Fruit fly (Drosophila melanogaster) whole organism, embryonic: Measurements from ENCODE around the gene wda.

Source experiments
- ATbp ChIP-seq: fragments of 200-800 bp; sonication (Bioruptor generic); optimal IDR thresholded peaks from 2 replicates; lab custom pipeline; 2017; ENCODE audit warnings: missing biosample characterization, mild to moderate bottlenecking, missing genetic modification characterization, missing genetic modification reagents
- Asciz ChIP-seq: fragments of 200-800 bp; sonication (Bioruptor generic); optimal IDR thresholded peaks from 2 replicates; lab custom pipeline; 2017; ENCODE audit warnings: missing biosample characterization, mild to moderate bottlenecking, missing genetic modification characterization, missing genetic modification reagents
- Atf-2 ChIP-seq: fragments of 200-800 bp; sonication (Bioruptor generic); optimal IDR thresholded peaks from 2 replicates; lab custom pipeline; 2016; ENCODE audit warnings: missing biosample characterization, missing genetic modification characterization
- Bgb ChIP-seq: fragments of 200-800 bp; sonication (Bioruptor generic); IDR thresholded peaks from 2 replicates; pipeline ENCODE4 v1.3.6; 2022; ENCODE audit warnings: missing biosample characterization, missing genetic modification characterization; ENCODE audit not compliant: partially characterized antibody
- CG10147 ChIP-seq: fragments of 200-800 bp; sonication (Bioruptor generic); optimal IDR thresholded peaks from 2 replicates; lab custom pipeline; 2019; ENCODE audit warnings: missing biosample characterization, mild to moderate bottlenecking, missing genetic modification characterization, moderate library complexity
- CG10565 ChIP-seq: fragments of 200-800 bp; sonication (Bioruptor generic); optimal IDR thresholded peaks from 3 replicates; lab custom pipeline; 2016; ENCODE audit warnings: missing biosample characterization, mild to moderate bottlenecking, missing genetic modification characterization
- CG10979 ChIP-seq: fragments of 200-800 bp; sonication (Bioruptor generic); optimal IDR thresholded peaks from 2 replicates; lab custom pipeline; 2018; ENCODE audit warnings: missing biosample characterization, mild to moderate bottlenecking, missing genetic modification characterization, moderate library complexity
- CG12071 ChIP-seq: fragments of 200-800 bp; sonication (Bioruptor generic); optimal IDR thresholded peaks from 3 replicates; lab custom pipeline; 2018; ENCODE audit warnings: missing biosample characterization, mild to moderate bottlenecking, missing genetic modification characterization
- CG12155 ChIP-seq: fragments of 200-800 bp; sonication (Bioruptor generic); optimal IDR thresholded peaks from 3 replicates; lab custom pipeline; 2016; ENCODE audit warnings: missing biosample characterization, missing genetic modification characterization
- CG12391 ChIP-seq: fragments of 200-800 bp; sonication (Bioruptor generic); optimal IDR thresholded peaks from 3 replicates; lab custom pipeline; 2018; ENCODE audit warnings: missing biosample characterization, mild to moderate bottlenecking, missing genetic modification characterization, moderate library complexity
- CG15696 ChIP-seq: fragments of 200-800 bp; sonication (Bioruptor generic); optimal IDR thresholded peaks from 2 replicates; lab custom pipeline; 2019; ENCODE audit warnings: missing biosample characterization, mild to moderate bottlenecking, missing genetic modification characterization, moderate library complexity
- CG18262 ChIP-seq: fragments of 200-800 bp; optimal IDR thresholded peaks from 3 replicates; lab custom pipeline; 2019; ENCODE audit warnings: missing biosample characterization, mild to moderate bottlenecking, missing genetic modification characterization, moderate library complexity
- CG2202 ChIP-seq: fragments of 200-800 bp; sonication (Bioruptor generic); optimal IDR thresholded peaks from 2 replicates; lab custom pipeline; 2018; ENCODE audit warnings: missing biosample characterization, mild to moderate bottlenecking, missing genetic modification characterization
- CG2678 ChIP-seq: fragments of 200-800 bp; sonication (Bioruptor generic); optimal IDR thresholded peaks from 3 replicates; lab custom pipeline; 2019; ENCODE audit warnings: missing biosample characterization, mild to moderate bottlenecking, missing genetic modification characterization, moderate library complexity
- CG34224 ChIP-seq: fragments of 200-800 bp; sonication (Bioruptor generic); IDR thresholded peaks from 3 replicates; pipeline ENCODE4 v1.3.6; 2022; ENCODE audit warnings: missing biosample characterization, missing genetic modification characterization; ENCODE audit not compliant: partially characterized antibody
- CG4360 ChIP-seq: fragments of 200-800 bp; sonication (Bioruptor generic); IDR thresholded peaks from 2 replicates; pipeline ENCODE4 v1.3.6; 2022; ENCODE audit warnings: missing biosample characterization, missing genetic modification characterization
- CG4404 ChIP-seq: fragments of 200-800 bp; sonication (Bioruptor generic); IDR thresholded peaks from 2 replicates; pipeline ENCODE4 v1.3.6; 2022; ENCODE audit warnings: missing biosample characterization, missing genetic modification characterization
- CG4707 ChIP-seq: fragments of 200-800 bp; sonication (Bioruptor generic); optimal IDR thresholded peaks from 2 replicates; lab custom pipeline; 2018; ENCODE audit warnings: missing biosample characterization, mild to moderate bottlenecking, missing genetic modification characterization, moderate library complexity
- CG4854 ChIP-seq: fragments of 200-800 bp; sonication (Bioruptor generic); optimal IDR thresholded peaks from 2 replicates; lab custom pipeline; 2016; ENCODE audit warnings: missing biosample characterization, missing genetic modification characterization, inconsistent platforms
- CG5953 ChIP-seq: fragments of 200-800 bp; sonication (Bioruptor generic); IDR thresholded peaks from 2 replicates; pipeline ENCODE4 v1.3.6; 2022; ENCODE audit warnings: missing biosample characterization, missing genetic modification characterization
- CG9609 ChIP-seq: fragments of 200-800 bp; sonication (Bioruptor generic); optimal IDR thresholded peaks from 3 replicates; lab custom pipeline; 2016; ENCODE audit warnings: missing biosample characterization, missing genetic modification characterization
- CG9876 ChIP-seq: fragments of 200-800 bp; sonication (Bioruptor generic); optimal IDR thresholded peaks from 2 replicates; lab custom pipeline; 2016; ENCODE audit warnings: missing biosample characterization, missing genetic modification characterization
- D19B ChIP-seq: fragments of 200-800 bp; sonication (Bioruptor generic); optimal IDR thresholded peaks from 2 replicates; lab custom pipeline; 2017; ENCODE audit warnings: missing biosample characterization, mild to moderate bottlenecking, missing genetic modification characterization
- Dfd ChIP-seq, 2 experiments: fragments of >200 bp; optimal IDR thresholded peaks; 2 replicates each; lab custom pipeline; 2017; ENCODE audit warnings: missing biosample characterization in 2 of 2, missing genetic modification characterization in 2 of 2
- Ets65A ChIP-seq: fragments of 200-800 bp; sonication (Bioruptor generic); peaks from one replicate; lab custom pipeline; 2016; ENCODE audit warnings: missing biosample characterization, missing genetic modification characterization
- H2.0 ChIP-seq: fragments of 200-800 bp; sonication (Bioruptor generic); IDR thresholded peaks from 2 replicates; pipeline ENCODE4 v1.3.6; 2022; ENCODE audit warnings: missing biosample characterization, missing genetic modification characterization
- HmgD ChIP-seq: fragments of 200-800 bp; sonication (Bioruptor generic); optimal IDR thresholded peaks from 3 replicates; lab custom pipeline; 2016; ENCODE audit warnings: missing biosample characterization, missing genetic modification characterization
- Hr3 ChIP-seq: fragments of 200-800 bp; sonication (Bioruptor generic); optimal IDR thresholded peaks from 3 replicates; lab custom pipeline; 2016; ENCODE audit warnings: missing biosample characterization, missing genetic modification characterization
- Hr39 ChIP-seq: fragments of >200 bp; optimal IDR thresholded peaks from 2 replicates; lab custom pipeline; 2017
- Nf-YB ChIP-seq: fragments of 200-800 bp; sonication (Bioruptor generic); optimal IDR thresholded peaks from 3 replicates; lab custom pipeline; 2019; ENCODE audit warnings: missing biosample characterization, mild to moderate bottlenecking, missing genetic modification characterization, moderate library complexity
- Poxn ChIP-seq: fragments of 200-800 bp; sonication (Bioruptor generic); IDR thresholded peaks from 2 replicates; pipeline ENCODE4 v1.3.6; 2022; ENCODE audit warnings: missing biosample characterization, missing genetic modification characterization
- Rx ChIP-seq: fragments of 200-800 bp; sonication (Bioruptor generic); IDR thresholded peaks from 2 replicates; pipeline ENCODE4 v1.3.6; 2022; ENCODE audit warnings: missing biosample characterization, missing genetic modification characterization
- Spps ChIP-seq: fragments of 200-800 bp; sonication (Bioruptor generic); optimal IDR thresholded peaks from 2 replicates; lab custom pipeline; 2018; ENCODE audit warnings: missing biosample characterization, mild to moderate bottlenecking, missing genetic modification characterization
- Tbp ChIP-seq: fragments of >200 bp; optimal IDR thresholded peaks from 2 replicates; lab custom pipeline; 2018; ENCODE audit warnings: missing biosample characterization, missing genetic modification characterization
- Xbp1 ChIP-seq: fragments of 200-800 bp; sonication (Bioruptor generic); optimal IDR thresholded peaks from 3 replicates; lab custom pipeline; 2016; ENCODE audit warnings: missing biosample characterization, mild to moderate bottlenecking, missing genetic modification characterization
- Xrp1 ChIP-seq: fragments of 200-800 bp; sonication (Bioruptor generic); IDR thresholded peaks from 2 replicates; pipeline ENCODE4 v1.3.6; 2022; ENCODE audit warnings: missing biosample characterization, missing genetic modification characterization
- abd-A ChIP-seq: fragments of 200-800 bp; sonication (Bioruptor generic); optimal IDR thresholded peaks from 3 replicates; lab custom pipeline; 2019; ENCODE audit warnings: missing biosample characterization, mild to moderate bottlenecking, missing genetic modification characterization, moderate library complexity
- bsh ChIP-seq, 2 experiments: fragments of 200-800 bp; sonication (Bioruptor generic); optimal IDR thresholded peaks; 2 replicates each; lab custom pipeline; 2017 to 2018; ENCODE audit warnings: mild to moderate bottlenecking in 2 of 2, missing biosample characterization in 2 of 2, missing genetic modification characterization in 2 of 2, moderate library complexity in 1 of 2
- cwo ChIP-seq: fragments of 200-800 bp; sonication (Bioruptor generic); optimal IDR thresholded peaks from 3 replicates; lab custom pipeline; 2017; ENCODE audit warnings: missing biosample characterization, missing genetic modification characterization, mild to moderate bottlenecking, moderate library complexity, missing genetic modification reagents
- gcm ChIP-seq: fragments of 200-800 bp; sonication (Bioruptor generic); optimal IDR thresholded peaks from 2 replicates; lab custom pipeline; 2019; ENCODE audit warnings: missing biosample characterization, mild to moderate bottlenecking, missing genetic modification characterization, moderate library complexity
- grn ChIP-seq: fragments of 200-800 bp; sonication (Bioruptor generic); optimal IDR thresholded peaks from 3 replicates; lab custom pipeline; 2017; ENCODE audit warnings: missing biosample characterization, missing genetic modification characterization
- gsb-n ChIP-seq: fragments of 200-800 bp; sonication (Bioruptor generic); optimal IDR thresholded peaks from 3 replicates; lab custom pipeline; 2018; ENCODE audit warnings: missing biosample characterization, mild to moderate bottlenecking, missing genetic modification characterization
- kni ChIP-seq: fragments of 200-800 bp; sonication (Bioruptor generic); optimal IDR thresholded peaks from 3 replicates; lab custom pipeline; 2017; ENCODE audit warnings: mild to moderate bottlenecking, missing biosample characterization, missing genetic modification reagents, missing genetic modification characterization
- lov ChIP-seq, 2 experiments: fragments of 200-800 bp in 1 of 2; fragments of >200 bp in 1 of 2; sonication (Bioruptor generic) in 1 of 2; IDR thresholded peaks in 1 of 2; optimal IDR thresholded peaks in 1 of 2; 2 replicates in 1 of 2; 3 replicates in 1 of 2; pipeline versions ENCODE4 v1.3.6 to Lab custom; 2017 to 2022; ENCODE audit warnings: missing biosample characterization in 1 of 2, missing genetic modification characterization in 1 of 2
- nmo ChIP-seq: fragments of 200-800 bp; sonication (Bioruptor generic); optimal IDR thresholded peaks from 2 replicates; lab custom pipeline; 2018; ENCODE audit warnings: missing biosample characterization, mild to moderate bottlenecking, missing genetic modification characterization, moderate library complexity
- p53 ChIP-seq: fragments of 200-800 bp; sonication (Bioruptor generic); optimal IDR thresholded peaks from 2 replicates; lab custom pipeline; 2016; ENCODE audit warnings: missing biosample characterization, missing genetic modification characterization
- repo ChIP-seq: fragments of 200-800 bp; sonication (Bioruptor generic); optimal IDR thresholded peaks from 2 replicates; lab custom pipeline; 2016; ENCODE audit warnings: missing biosample characterization, missing genetic modification characterization
- sqz ChIP-seq: fragments of 200-800 bp; sonication (Bioruptor generic); optimal IDR thresholded peaks from 3 replicates; lab custom pipeline; 2018; ENCODE audit warnings: missing biosample characterization, mild to moderate bottlenecking, missing genetic modification characterization
- unpg ChIP-seq: fragments of 200-800 bp; sonication (Bioruptor generic); optimal IDR thresholded peaks from 3 replicates; lab custom pipeline; 2018; ENCODE audit warnings: missing biosample characterization, mild to moderate bottlenecking, missing genetic modification characterization, moderate library complexity

Gene wda

DNA sequence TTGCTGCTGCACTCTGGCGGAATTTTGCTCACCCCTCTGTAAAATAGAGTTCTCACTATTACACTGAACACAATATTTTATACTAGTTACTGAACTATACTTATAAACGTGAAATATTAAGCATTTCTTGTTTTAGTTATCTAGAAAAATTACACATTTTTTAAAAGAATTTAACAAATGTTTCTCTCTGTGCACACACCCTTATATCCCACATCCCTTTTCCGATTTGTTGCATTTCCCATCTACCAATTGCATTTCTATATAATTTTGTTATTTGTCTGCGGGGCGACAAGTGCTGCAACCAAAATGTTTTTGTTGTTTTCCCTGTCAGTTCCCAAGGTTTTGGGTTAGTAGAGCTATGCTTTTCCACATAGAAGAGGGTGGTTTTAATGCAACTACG is 45.4 kb upstream of the wda start (continued):
- TF ChIP-seq D19B (GFP tag; lab: Kevin White, UChicago) = no peak
- TF ChIP-seq bsh (GFP tag; optimal IDR thresholded peaks at IDR 0.05; lab: Kevin White, UChicago) = peak in 1 of 2 experiments; percentile 48
- peak; percentile 68 for TF ChIP-seq CG15696
- TF ChIP-seq Spps (tag; lab: Kevin White, UChicago) = peak; percentile 19
- peak; percentile 63 for TF ChIP-seq CG4404 (GFP tag; lab: Robert Waterston, UW)
- peak; percentile 48 for TF ChIP-seq nmo (GFP tag; lab: Kevin White, UChicago)
- no peak for TF ChIP-seq Tbp

DNA sequence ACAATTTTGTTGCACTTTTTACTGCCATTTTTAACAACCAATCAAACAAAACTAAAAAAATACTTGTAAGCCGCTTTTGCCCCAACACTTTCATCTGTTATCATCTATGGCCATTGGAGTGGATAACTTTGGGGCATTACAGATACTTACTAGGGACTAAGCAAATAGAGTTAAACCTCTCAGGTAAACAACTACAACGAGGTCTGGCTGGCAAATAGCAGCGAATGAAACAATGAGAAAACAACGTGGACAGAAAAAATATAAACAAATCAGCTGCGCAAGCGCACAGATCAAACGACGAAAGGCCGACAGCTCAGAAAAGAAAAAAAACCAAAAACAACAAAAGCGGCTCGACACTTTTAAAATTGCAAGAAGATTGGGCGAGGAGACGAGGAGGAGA is 44.3 kb upstream of the wda start:
- TF ChIP-seq ATbp = peak; percentile 37
- peak; percentile 3 for TF ChIP-seq CG4707 (GFP tag; lab: Kevin White, UChicago)
- no peak for TF ChIP-seq CG5953 (GFP tag; lab: Robert Waterston, UW)
- TF ChIP-seq cwo (GFP tag; lab: Kevin White, UChicago) = no peak
- no peak for TF ChIP-seq grn (GFP tag; lab: Kevin White, UChicago)
- TF ChIP-seq CG2678 (tag; lab: Kevin White, UChicago) = peak; percentile 4
- no peak for TF ChIP-seq HmgD
- peak; percentile 12 for TF ChIP-seq kni
- peak; percentile 19; the same call in 1 of the 2 replicates for TF ChIP-seq CG4360
- TF ChIP-seq CG9609 (GFP tag; lab: Kevin White, UChicago) = no peak
- TF ChIP-seq Bgb (GFP tag; lab: Robert Waterston, UW) = no peak
- TF ChIP-seq Atf-2 (GFP tag; lab: Kevin White, UChicago) = no peak
- no peak for TF ChIP-seq CG10979
- TF ChIP-seq sqz (GFP tag; lab: Kevin White, UChicago) = peak; percentile 30
- no peak for TF ChIP-seq CG10147 (GFP tag; lab: Kevin White, UChicago)
- no peak for TF ChIP-seq H2.0 (GFP tag; lab: Robert Waterston, UW)
- TF ChIP-seq Asciz (GFP tag; lab: Kevin White, UChicago) = peak; percentile 38
- no peak for TF ChIP-seq CG10565 (GFP tag; lab: Kevin White, UChicago)
- no peak for TF ChIP-seq Xbp1
- no peak for TF ChIP-seq gcm (GFP tag; lab: Kevin White, UChicago)
- TF ChIP-seq D19B (GFP tag; lab: Kevin White, UChicago) = no peak
- no peak for TF ChIP-seq Ets65A
- no peak for TF ChIP-seq p53 (GFP tag; lab: Kevin White, UChicago)
- TF ChIP-seq abd-A (tag; lab: Kevin White, UChicago) = no peak
- no peak for TF ChIP-seq CG34224 (GFP tag; lab: Robert Waterston, UW)
- peak; percentile 20 for TF ChIP-seq CG18262 (tag; lab: Kevin White, UChicago)
- TF ChIP-seq CG12155 = no peak
- TF ChIP-seq Hr3 (GFP tag; lab: Kevin White, UChicago) = no peak
- TF ChIP-seq CG12071 = no peak
- TF ChIP-seq Rx = no peak
- peak; percentile 2 for TF ChIP-seq Nf-YB
- no peak for TF ChIP-seq Dfd (GFP tag; optimal IDR thresholded peaks at IDR 0.05; lab: Kevin White, UChicago)
- TF ChIP-seq CG4854 (GFP tag; lab: Kevin White, UChicago) = no peak
- TF ChIP-seq lov (optimal IDR thresholded peaks at IDR 0.05; lab: Kevin White, UChicago) = no peak
- TF ChIP-seq lov (GFP tag; IDR thresholded peaks at IDR 0.05; lab: Robert Waterston, UW) = 0 out of 3 replicates have a peak, but pooled peaks have one; percentile 18
- TF ChIP-seq repo (GFP tag; lab: Kevin White, UChicago) = no peak
- no peak for TF ChIP-seq Hr39 (lab: Kevin White, UChicago)
- no peak for TF ChIP-seq unpg (GFP tag; lab: Kevin White, UChicago)
- peak; percentile 17 for TF ChIP-seq CG2202
- TF ChIP-seq Poxn = no peak
- TF ChIP-seq CG15696 = peak; percentile 9
- no peak for TF ChIP-seq CG9876
- TF ChIP-seq CG12391 (tag; lab: Kevin White, UChicago) = no peak
- peak; percentile 50 for TF ChIP-seq Xrp1 (GFP tag; lab: Robert Waterston, UW)
- no peak for TF ChIP-seq gsb-n
